Fruit fly (Drosophila melanogaster) whole organism, embryonic: ENCODE measurements around the gene CG7546.

Experiments
- Asciz ChIP-seq: fragments of 200-800 bp; sonication (Bioruptor generic); optimal IDR thresholded peaks from 2 replicates; lab custom pipeline; 2017; ENCODE audit warnings: missing biosample characterization, mild to moderate bottlenecking, missing genetic modification characterization, missing genetic modification reagents
- BtbVII ChIP-seq: fragments of 200-800 bp; sonication (Bioruptor generic); optimal IDR thresholded peaks from 3 replicates; lab custom pipeline; 2017; ENCODE audit warnings: missing biosample characterization, mild to moderate bottlenecking, missing genetic modification characterization
- CG10274 ChIP-seq: fragments of 200-800 bp; sonication (Bioruptor generic); optimal IDR thresholded peaks from 3 replicates; lab custom pipeline; 2017; ENCODE audit warnings: missing biosample characterization, mild to moderate bottlenecking, missing genetic modification characterization
- CG11093 ChIP-seq: fragments of 200-800 bp; sonication (Bioruptor generic); IDR thresholded peaks from 3 replicates; pipeline ENCODE4 v1.3.6; 2022; ENCODE audit warnings: missing biosample characterization, missing genetic modification characterization
- CG11247 ChIP-seq: fragments of 200-800 bp; sonication (Bioruptor generic); IDR thresholded peaks from 2 replicates; pipeline ENCODE4 v1.3.6; 2022; ENCODE audit warnings: missing biosample characterization, missing genetic modification characterization
- CG11696 ChIP-seq: fragments of 200-800 bp; sonication (Bioruptor generic); IDR thresholded peaks from 2 replicates; pipeline ENCODE4 v1.3.6; 2022; ENCODE audit warnings: missing biosample characterization, missing genetic modification characterization
- CG12744 ChIP-seq: fragments of 200-800 bp; sonication (Bioruptor generic); optimal IDR thresholded peaks from 2 replicates; lab custom pipeline; 2016; ENCODE audit warnings: missing biosample characterization, missing genetic modification characterization
- CG13123 ChIP-seq: fragments of 200-800 bp; sonication (Bioruptor generic); optimal IDR thresholded peaks from 2 replicates; lab custom pipeline; 2016; ENCODE audit warnings: missing biosample characterization, missing genetic modification characterization
- CG13296 ChIP-seq: fragments of 200-800 bp; sonication (Bioruptor generic); optimal IDR thresholded peaks from 3 replicates; lab custom pipeline; 2018; ENCODE audit warnings: missing biosample characterization, mild to moderate bottlenecking, missing genetic modification characterization
- CG13894 ChIP-seq: fragments of 200-800 bp; sonication (Bioruptor generic); optimal IDR thresholded peaks from 3 replicates; lab custom pipeline; 2018; ENCODE audit warnings: missing biosample characterization, mild to moderate bottlenecking, missing genetic modification characterization, moderate library complexity
- CG14667 ChIP-seq: fragments of 200-800 bp; sonication (Bioruptor generic); IDR thresholded peaks from 2 replicates; pipeline ENCODE4 v1.3.6; 2022; ENCODE audit warnings: missing biosample characterization, missing genetic modification characterization
- CG1529 ChIP-seq: fragments of 200-800 bp; sonication (Bioruptor generic); optimal IDR thresholded peaks from 3 replicates; lab custom pipeline; 2018; ENCODE audit warnings: missing biosample characterization, missing genetic modification characterization
- CG15514 ChIP-seq: fragments of 200-800 bp; sonication (Bioruptor generic); optimal IDR thresholded peaks from 3 replicates; lab custom pipeline; 2017; ENCODE audit warnings: missing biosample characterization, missing genetic modification characterization, mild to moderate bottlenecking, moderate library complexity, missing genetic modification reagents
- CG16779 ChIP-seq: fragments of 200-800 bp; sonication (Bioruptor generic); IDR thresholded peaks from 2 replicates; pipeline ENCODE4 v1.3.6; 2022; ENCODE audit warnings: missing biosample characterization, missing genetic modification characterization
- CG17361 ChIP-seq: fragments of 200-800 bp; sonication (Bioruptor generic); IDR thresholded peaks from 3 replicates; pipeline ENCODE4 v1.3.6; 2022; ENCODE audit warnings: missing biosample characterization, missing genetic modification characterization
- CG2120 ChIP-seq: fragments of 200-800 bp; sonication (Bioruptor generic); optimal IDR thresholded peaks from 3 replicates; lab custom pipeline; 2016; ENCODE audit warnings: missing biosample characterization, missing genetic modification characterization
- CG7839 ChIP-seq: fragments of 200-800 bp; sonication (Bioruptor generic); optimal IDR thresholded peaks from 3 replicates; lab custom pipeline; 2018; ENCODE audit warnings: missing biosample characterization, mild to moderate bottlenecking, missing genetic modification characterization, moderate library complexity
- CG8281 ChIP-seq: fragments of 200-800 bp; sonication (Bioruptor generic); optimal IDR thresholded peaks from 2 replicates; lab custom pipeline; 2018; ENCODE audit warnings: missing biosample characterization, mild to moderate bottlenecking, missing genetic modification characterization, moderate library complexity
- CG9437 ChIP-seq: fragments of 200-800 bp; sonication (Bioruptor generic); optimal IDR thresholded peaks from 2 replicates; lab custom pipeline; 2018; ENCODE audit warnings: missing biosample characterization, mild to moderate bottlenecking, missing genetic modification characterization
- CG9797 ChIP-seq: fragments of 200-800 bp; sonication (Bioruptor generic); optimal IDR thresholded peaks from 3 replicates; lab custom pipeline; 2018; ENCODE audit warnings: missing biosample characterization, mild to moderate bottlenecking, missing genetic modification characterization
- CG9932 ChIP-seq: fragments of 200-800 bp; sonication (Bioruptor generic); IDR thresholded peaks from 2 replicates; pipeline ENCODE4 v1.3.6; 2022; ENCODE audit warnings: missing biosample characterization, missing genetic modification characterization
- Camta ChIP-seq: fragments of 200-800 bp; sonication (Bioruptor generic); optimal IDR thresholded peaks from 2 replicates; lab custom pipeline; 2016; ENCODE audit warnings: missing biosample characterization, missing genetic modification characterization
- CoRest ChIP-seq: fragments of 200-800 bp; sonication (Bioruptor generic); optimal IDR thresholded peaks from 3 replicates; lab custom pipeline; 2018; ENCODE audit warnings: missing biosample characterization, mild to moderate bottlenecking, missing genetic modification characterization, moderate library complexity
- D19A ChIP-seq: fragments of 200-800 bp; optimal IDR thresholded peaks from 3 replicates; lab custom pipeline; 2019; ENCODE audit warnings: missing biosample characterization, mild to moderate bottlenecking, missing genetic modification characterization, moderate library complexity
- Eip74EF ChIP-seq, 2 experiments: fragments of 200-800 bp in 1 of 2; fragments of >200 bp in 1 of 2; sonication (Bioruptor generic) in 1 of 2; optimal IDR thresholded peaks; 2 replicates each; lab custom pipeline; 2017 to 2019; ENCODE audit warnings: missing biosample characterization in 2 of 2, missing genetic modification characterization in 2 of 2, mild to moderate bottlenecking in 1 of 2, moderate library complexity in 1 of 2
- Fer3 ChIP-seq: fragments of 200-800 bp; sonication (Bioruptor generic); optimal IDR thresholded peaks from 2 replicates; lab custom pipeline; 2018; ENCODE audit warnings: missing biosample characterization, mild to moderate bottlenecking, missing genetic modification characterization, moderate library complexity
- Mad ChIP-seq: fragments of 200-800 bp; sonication (Bioruptor generic); optimal IDR thresholded peaks from 2 replicates; lab custom pipeline; 2016; ENCODE audit warnings: missing biosample characterization, missing genetic modification characterization
- Myb ChIP-seq: fragments of 200-800 bp; sonication (Bioruptor generic); optimal IDR thresholded peaks from 2 replicates; lab custom pipeline; 2016; ENCODE audit warnings: missing biosample characterization, missing genetic modification characterization
- NC2β ChIP-seq: fragments of 200-800 bp; sonication (Bioruptor generic); optimal IDR thresholded peaks from 2 replicates; lab custom pipeline; 2016; ENCODE audit warnings: missing biosample characterization, missing genetic modification characterization
- Nf-YA ChIP-seq: fragments of 200-800 bp; sonication (Bioruptor generic); IDR thresholded peaks from 2 replicates; pipeline ENCODE4 v1.3.6; 2022; ENCODE audit warnings: missing biosample characterization, missing genetic modification characterization
- Oli ChIP-seq: fragments of 200-800 bp; sonication (Bioruptor generic); optimal IDR thresholded peaks from 2 replicates; lab custom pipeline; 2018; ENCODE audit warnings: missing biosample characterization, mild to moderate bottlenecking, missing genetic modification characterization, moderate library complexity
- PHDP ChIP-seq: fragments of 200-800 bp; sonication (Bioruptor generic); optimal IDR thresholded peaks from 3 replicates; lab custom pipeline; 2018; ENCODE audit warnings: missing biosample characterization, mild to moderate bottlenecking, missing genetic modification characterization, moderate library complexity
- Pdp1 ChIP-seq, 2 experiments: fragments of 200-800 bp; sonication (Bioruptor generic); optimal IDR thresholded peaks; 3 replicates each; lab custom pipeline; 2016; ENCODE audit warnings: missing biosample characterization in 2 of 2, missing genetic modification characterization in 2 of 2, mild to moderate bottlenecking in 1 of 2, moderate library complexity in 1 of 2
- Side ChIP-seq: fragments of 200-800 bp; sonication (Bioruptor generic); optimal IDR thresholded peaks from 2 replicates; lab custom pipeline; 2016; ENCODE audit warnings: missing biosample characterization, missing genetic modification characterization
- Xbp1 ChIP-seq: fragments of 200-800 bp; sonication (Bioruptor generic); optimal IDR thresholded peaks from 3 replicates; lab custom pipeline; 2016; ENCODE audit warnings: missing biosample characterization, mild to moderate bottlenecking, missing genetic modification characterization
- br ChIP-seq: fragments of >200 bp; optimal IDR thresholded peaks from 2 replicates; lab custom pipeline; 2017
- btn ChIP-seq: fragments of 200-800 bp; sonication (Bioruptor generic); optimal IDR thresholded peaks from 2 replicates; lab custom pipeline; 2016; ENCODE audit warnings: missing biosample characterization, missing genetic modification characterization
- crc ChIP-seq: fragments of 200-800 bp; sonication (Bioruptor generic); optimal IDR thresholded peaks from 2 replicates; lab custom pipeline; 2016; ENCODE audit warnings: missing biosample characterization, missing genetic modification characterization
- eyg ChIP-seq: fragments of 200-800 bp; sonication (Bioruptor generic); optimal IDR thresholded peaks from 3 replicates; lab custom pipeline; 2016; ENCODE audit warnings: missing biosample characterization, missing genetic modification characterization
- fru ChIP-seq: fragments of >200 bp; optimal IDR thresholded peaks from 2 replicates; lab custom pipeline; 2017
- gem ChIP-seq: fragments of 200-800 bp; sonication (Bioruptor generic); optimal IDR thresholded peaks from 2 replicates; lab custom pipeline; 2019; ENCODE audit warnings: missing biosample characterization, mild to moderate bottlenecking, missing genetic modification characterization, moderate library complexity
- h ChIP-seq: fragments of >200 bp; optimal IDR thresholded peaks from 2 replicates; lab custom pipeline; 2017
- hbn ChIP-seq: fragments of 200-800 bp; sonication (Bioruptor generic); IDR thresholded peaks from 2 replicates; pipeline ENCODE4 v1.3.6; 2022; ENCODE audit warnings: missing biosample characterization, missing genetic modification characterization; ENCODE audit not compliant: partially characterized antibody
- insv ChIP-seq, 2 experiments: fragments of 200-800 bp; sonication (Bioruptor generic); optimal IDR thresholded peaks; 3 replicates each; lab custom pipeline; 2016 to 2018; ENCODE audit warnings: missing biosample characterization in 2 of 2, missing genetic modification characterization in 2 of 2
- pan ChIP-seq, 4 experiments: fragments of >200 bp in 3 of 4; fragments of 200-800 bp in 1 of 4; sonication (Bioruptor generic) in 1 of 4; optimal IDR thresholded peaks in 3 of 4; IDR thresholded peaks in 1 of 4; 2 replicates each; pipeline versions ENCODE4 v1.3.6 to Lab custom; 2017 to 2022; ENCODE audit warnings: missing biosample characterization in 2 of 4, missing genetic modification characterization in 2 of 4, mixed read lengths in 1 of 4
- pum ChIP-seq: fragments of 200-800 bp; sonication (Bioruptor generic); optimal IDR thresholded peaks from 2 replicates; lab custom pipeline; 2016; ENCODE audit warnings: missing biosample characterization, missing genetic modification characterization
- tin ChIP-seq: fragments of 200-800 bp; sonication (Bioruptor generic); optimal IDR thresholded peaks from 3 replicates; lab custom pipeline; 2016; ENCODE audit warnings: missing biosample characterization, missing genetic modification characterization
- wdn ChIP-seq: fragments of 200-800 bp; sonication (Bioruptor generic); IDR thresholded peaks from 2 replicates; pipeline ENCODE4 v1.3.6; 2022; ENCODE audit warnings: missing biosample characterization, missing genetic modification characterization
- yki ChIP-seq: fragments of >200 bp; optimal IDR thresholded peaks from 3 replicates; lab custom pipeline; 2018
- zf30C ChIP-seq: fragments of 200-800 bp; sonication (Bioruptor generic); optimal IDR thresholded peaks from 3 replicates; lab custom pipeline; 2018; ENCODE audit warnings: missing biosample characterization, mild to moderate bottlenecking, missing genetic modification characterization

CG7546 gene

DNA sequence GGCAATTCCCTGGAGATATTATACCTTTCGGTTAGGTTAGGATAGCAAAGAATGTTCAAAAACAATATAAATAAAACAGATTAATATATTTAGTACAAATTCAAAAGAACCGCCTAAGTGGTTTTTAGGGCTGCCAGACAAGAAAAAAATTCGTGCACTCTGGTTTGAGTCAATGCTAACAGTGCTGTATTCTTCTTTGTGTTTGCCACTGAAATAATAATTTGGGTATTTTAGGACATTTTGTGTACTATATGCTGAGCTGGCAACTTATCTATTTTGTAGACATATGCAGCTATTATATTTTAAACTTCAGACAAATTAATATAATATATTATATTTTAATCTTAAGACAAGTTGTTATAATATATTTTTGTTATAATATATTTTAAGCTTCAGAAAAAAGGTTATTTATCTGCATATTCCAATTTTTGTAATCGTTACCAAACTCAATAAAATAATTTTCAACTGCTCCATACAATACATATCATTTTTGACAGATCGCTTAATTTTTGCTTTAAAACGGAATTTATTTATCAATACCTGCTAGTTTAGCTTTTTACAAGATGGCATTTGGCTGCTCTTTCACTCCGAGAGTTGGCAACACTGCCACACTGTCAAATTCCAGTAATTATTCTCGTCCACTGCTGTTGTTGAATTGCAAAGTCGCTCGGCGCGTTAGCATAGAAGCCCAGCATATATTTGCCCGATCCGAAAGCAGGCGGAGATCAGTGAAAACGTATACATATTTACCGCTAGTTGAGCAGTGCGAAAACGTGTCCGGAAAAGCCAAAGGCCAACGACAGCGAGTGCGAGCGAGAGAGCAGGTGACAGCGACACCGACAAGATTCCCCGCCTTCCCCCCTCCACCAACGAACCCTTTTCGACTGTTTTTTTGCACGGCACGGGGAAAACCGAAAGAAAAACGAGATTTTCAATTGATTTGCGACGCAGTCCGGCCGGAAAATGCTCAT is at the start of gene CG7546 (continued):
- TF ChIP-seq Camta (GFP tag; lab: Kevin White, UChicago) (no peak), crc (GFP tag; lab: Kevin White, UChicago) (no peak), tin (GFP tag; lab: Kevin White, UChicago) (peak; percentile 10), NC2β (GFP tag; lab: Kevin White, UChicago) (peak; percentile 16), CG7839 (tag; lab: Kevin White, UChicago) (peak; percentile 50), CG2120 (GFP tag; lab: Kevin White, UChicago) (peak; percentile 63), hbn (GFP tag; lab: Robert Waterston, UW) (no peak), Xbp1 (GFP tag; lab: Kevin White, UChicago) (peak; percentile 63), CG12744 (GFP tag; lab: Kevin White, UChicago) (no peak), CG9932 (GFP tag; lab: Robert Waterston, UW) (peak; percentile 62), CG10274 (GFP tag; lab: Kevin White, UChicago) (no peak), CG1529 (no peak), CG13894 (tag; lab: Kevin White, UChicago) (no peak), CG11093 (GFP tag; lab: Robert Waterston, UW) (no peak), fru (lab: Kevin White, UChicago) (no peak), CG8281 (tag; lab: Kevin White, UChicago) (no peak), h (lab: Kevin White, UChicago) (no peak), Side (GFP tag; lab: Kevin White, UChicago) (no peak), D19A (no peak), pan (optimal IDR thresholded peaks at IDR 0.05; lab: Kevin White, UChicago) (no peak), pan (GFP tag; optimal IDR thresholded peaks at IDR 0.05 in 1 of 2, IDR thresholded peaks at IDR 0.05 in 1 of 2) (no peak), Eip74EF (GFP tag; optimal IDR thresholded peaks at IDR 0.05; lab: Kevin White, UChicago) (no peak), CG13123 (GFP tag; lab: Kevin White, UChicago) (no peak), Oli (peak; percentile 11), pum (GFP tag; lab: Kevin White, UChicago) (no peak), Myb (GFP tag; lab: Kevin White, UChicago) (no peak), BtbVII (no peak), CG11247 (no peak), CG14667 (GFP tag; lab: Robert Waterston, UW) (0 out of 2 replicates have a peak, but pooled peaks have one; percentile 23), Fer3 (tag; lab: Kevin White, UChicago) (peak; percentile 4), CG9437 (GFP tag; lab: Kevin White, UChicago) (no peak), CG13296 (GFP tag; lab: Kevin White, UChicago) (no peak), br (lab: Kevin White, UChicago) (no peak), CoRest (tag; lab: Kevin White, UChicago) (peak; percentile 72), Pdp1 (GFP tag; optimal IDR thresholded peaks at IDR 0.05; lab: Kevin White, UChicago) (peak in 1 of 2 experiments; percentile 21), Asciz (no peak), Mad (GFP tag; lab: Kevin White, UChicago) (no peak), btn (GFP tag; lab: Kevin White, UChicago) (no peak), Nf-YA (GFP tag; lab: Robert Waterston, UW) (no peak), PHDP (tag; lab: Kevin White, UChicago) (no peak), CG15514 (GFP tag; lab: Kevin White, UChicago) (peak; percentile 20), CG16779 (GFP tag; lab: Robert Waterston, UW) (no peak), CG17361 (GFP tag; lab: Robert Waterston, UW) (no peak; the same call in 2 of the 3 replicates), wdn (GFP tag; lab: Robert Waterston, UW) (no peak), insv (GFP tag; optimal IDR thresholded peaks at IDR 0.05; lab: Kevin White, UChicago) (no peak), CG11696 (no peak), zf30C (GFP tag; lab: Kevin White, UChicago) (peak; percentile 38), CG9797 (GFP tag; lab: Kevin White, UChicago) (peak; percentile 40), gem (no peak), yki (lab: Kevin White, UChicago) (no peak), eyg (GFP tag; lab: Kevin White, UChicago) (no peak)
